Worm (Caenorhabditis elegans) whole organism, L4 larva: ENCODE data around the gene syd-9.

ENCODE experiments used
- F26F4.8 ChIP-seq: fragments of 200-800 bp; sonication (Bioruptor generic); conservative IDR thresholded peaks from 2 replicates; pipeline ENCODE4 v1.3.6; 2022; ENCODE audit warnings: missing genetic modification characterization, missing compliant biosample characterization
- F37D6.2 ChIP-seq: sonication (generic microtip); optimal IDR thresholded peaks from 2 replicates; lab custom pipeline; 2016; ENCODE audit warnings: mild to moderate bottlenecking, missing genetic modification characterization, missing compliant biosample characterization
- R02D3.7 ChIP-seq: fragments of 150-350 bp; sonication (generic microtip); optimal IDR thresholded peaks from 3 replicates; lab custom pipeline; 2014; ENCODE audit warnings: missing biosample characterization, missing genetic modification characterization
- Y105C5A.15 ChIP-seq: fragments of 200-800 bp; sonication (Bioruptor generic); IDR thresholded peaks from 2 replicates; pipeline ENCODE4 v1.3.6; 2022; ENCODE audit warnings: missing genetic modification characterization, missing compliant biosample characterization
- aly-2 ChIP-seq: sonication (generic microtip); optimal IDR thresholded peaks from 2 replicates; lab custom pipeline; 2018; ENCODE audit warnings: missing biosample characterization, missing genetic modification characterization
- mep-1 ChIP-seq: fragments of 150-350 bp; sonication (generic microtip); optimal IDR thresholded peaks from 3 replicates; lab custom pipeline; 2014; ENCODE audit warnings: missing biosample characterization, missing genetic modification characterization
- nhr-10 ChIP-seq: fragments of 150-350 bp; optimal IDR thresholded peaks from 2 replicates; lab custom pipeline; 2014; ENCODE audit warnings: missing biosample characterization, missing genetic modification characterization
- nhr-102 ChIP-seq: sonication (generic microtip); optimal IDR thresholded peaks from 2 replicates; lab custom pipeline; 2016; ENCODE audit warnings: mild to moderate bottlenecking, missing genetic modification characterization, moderate library complexity, missing compliant biosample characterization
- nhr-77 ChIP-seq: fragments of 150-350 bp; optimal IDR thresholded peaks from 2 replicates; lab custom pipeline; 2014; ENCODE audit warnings: missing biosample characterization, missing genetic modification characterization
- pha-4 ChIP-seq, 2 experiments: fragments of 150-350 bp in 1 of 2; fragments of 200-800 bp in 1 of 2; sonication (Bioruptor generic) in 1 of 2; IDR thresholded peaks in 1 of 2; optimal IDR thresholded peaks in 1 of 2; 2 replicates each; pipeline versions ENCODE4 v1.3.6 to Lab custom; 2014 to 2022; ENCODE audit warnings: missing genetic modification characterization in 2 of 2, missing genetic modification reagents in 2 of 2, missing biosample characterization in 1 of 2, missing compliant biosample characterization in 1 of 2
- unc-62 ChIP-seq, 3 experiments: fragments of 150-350 bp in 1 of 3; sonication (generic microtip); optimal IDR thresholded peaks in 2 of 3; peaks in 1 of 3; 1 replicate in 1 of 3; 2 replicates in 2 of 3; lab custom pipeline; 2014 to 2017; ENCODE audit warnings: missing biosample characterization in 3 of 3, missing genetic modification characterization in 3 of 3, missing genetic modification reagents in 3 of 3, missing genotype in 1 of 3
- zag-1 ChIP-seq: fragments of 150-350 bp; optimal IDR thresholded peaks from 2 replicates; lab custom pipeline; 2014; ENCODE audit warnings: missing biosample characterization, missing genetic modification characterization
- ztf-11 ChIP-seq: fragments of 150-350 bp; optimal IDR thresholded peaks from 2 replicates; lab custom pipeline; 2014; ENCODE audit warnings: missing biosample characterization, missing genetic modification characterization

DNA sequence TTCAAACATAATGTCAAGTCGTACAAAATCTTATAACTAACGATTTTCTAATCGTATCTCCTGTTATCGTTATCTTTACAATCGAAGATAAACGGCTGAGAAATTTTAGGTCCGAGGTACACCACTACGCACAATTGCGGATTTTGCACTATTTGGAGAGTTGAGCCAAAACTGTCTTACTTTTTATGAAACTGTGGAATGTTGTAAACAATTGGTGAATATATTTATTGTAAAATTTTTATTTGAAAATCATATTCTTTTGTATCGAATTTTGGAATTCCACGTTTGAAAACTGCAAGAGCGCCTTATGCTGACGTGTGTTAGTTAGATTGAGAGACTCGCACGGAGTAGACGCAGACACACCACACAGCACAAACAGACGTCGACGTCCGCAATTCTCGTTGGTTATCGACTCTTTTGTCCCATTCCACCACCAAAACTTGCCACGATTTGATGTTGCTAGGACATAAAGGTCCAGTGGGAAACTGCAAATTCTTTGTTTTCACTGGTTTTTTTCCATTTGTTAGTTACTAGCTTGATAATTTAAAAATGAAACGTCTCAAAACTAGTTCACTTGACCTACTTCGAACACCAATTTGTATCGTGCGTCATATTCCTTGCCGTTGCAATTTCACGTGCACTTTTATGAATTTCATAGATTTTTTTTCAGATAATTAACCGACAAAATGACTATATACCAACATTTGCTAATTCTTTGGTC lies 23.8 kb upstream of the syd-9 start, which contains the start of gene dnj-7:
- no peak for TF ChIP-seq nhr-77 (tag; lab: Kevin White, UChicago)
- TF ChIP-seq pha-4 (GFP tag; IDR thresholded peaks at IDR 0.05; lab: Robert Waterston, UW), result no peak
- TF ChIP-seq pha-4 (tag; optimal IDR thresholded peaks at IDR 0.05; lab: Kevin White, UChicago), result no peak
- no peak for TF ChIP-seq F26F4.8
- peak in 1 of 2 experiments; percentile 85 for TF ChIP-seq unc-62 (GFP tag; optimal IDR thresholded peaks at IDR 0.05 in 1 of 2; lab: Kevin White, UChicago)
- TF ChIP-seq unc-62 (tag; optimal IDR thresholded peaks at IDR 0.05; lab: Kevin White, UChicago), result no peak
- TF ChIP-seq ztf-11 (tag; lab: Kevin White, UChicago), result no peak
- no peak for TF ChIP-seq zag-1 (tag; lab: Kevin White, UChicago)
- no peak for TF ChIP-seq aly-2 (tag; lab: Kevin White, UChicago)
- TF ChIP-seq nhr-102, result no peak
- no peak for TF ChIP-seq F37D6.2 (tag; lab: Kevin White, UChicago)
- TF ChIP-seq mep-1 (tag; lab: Kevin White, UChicago), result no peak
- no peak for TF ChIP-seq R02D3.7 (tag; lab: Kevin White, UChicago)
- no peak for TF ChIP-seq Y105C5A.15 (GFP tag; lab: Robert Waterston, UW)
- no peak for TF ChIP-seq nhr-10 (tag; lab: Kevin White, UChicago)
